Worm (Caenorhabditis elegans) whole organism, L2 larva: ENCODE measurements around the gene F46G10.2.

Source experiments
- Y55F3AM.14 ChIP-seq: fragments of 200-800 bp; sonication (Bioruptor generic); optimal IDR thresholded peaks from 2 replicates; lab custom pipeline; 2018; ENCODE audit warnings: mild to moderate bottlenecking, missing genetic modification characterization, missing compliant biosample characterization
- aly-2 ChIP-seq: fragments of 150-350 bp; optimal IDR thresholded peaks from 2 replicates; lab custom pipeline; 2014; ENCODE audit warnings: missing biosample characterization, missing genetic modification characterization
- ama-1 ChIP-seq: fragments of 150-350 bp; optimal IDR thresholded peaks from 2 replicates; lab custom pipeline; 2018; ENCODE audit warnings: inconsistent platforms
- lin-13 ChIP-seq: fragments of 150-350 bp; optimal IDR thresholded peaks from 2 replicates; lab custom pipeline; 2014; ENCODE audit warnings: missing biosample characterization, missing genetic modification reagents, missing genetic modification characterization
- nhr-10 ChIP-seq: sonication (generic microtip); optimal IDR thresholded peaks from 2 replicates; lab custom pipeline; 2017; ENCODE audit warnings: missing biosample characterization, missing genetic modification characterization
- sma-3 ChIP-seq: sonication (generic microtip); optimal IDR thresholded peaks from 2 replicates; lab custom pipeline; 2016; ENCODE audit warnings: missing genetic modification reagents, missing genetic modification characterization, missing compliant biosample characterization

DNA sequence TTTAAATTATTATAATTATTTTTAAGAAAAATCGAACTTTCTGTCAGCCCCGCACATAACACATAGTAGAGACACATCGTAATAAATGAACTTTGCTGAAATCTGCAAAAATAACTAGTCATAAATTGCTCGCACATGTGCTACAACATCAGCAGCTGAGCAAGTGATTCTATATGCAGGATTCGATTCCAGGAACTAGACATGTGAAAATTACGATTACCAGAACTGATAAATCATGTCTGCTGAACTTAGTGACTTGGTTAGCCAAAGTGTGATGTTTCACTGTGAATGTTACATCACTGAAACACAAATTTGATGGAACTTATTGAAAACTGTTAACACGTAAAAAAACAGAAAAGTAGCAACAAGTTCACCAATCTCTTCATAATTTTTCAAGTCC is 24.5 kb downstream of the F46G10.2 start:
- TF ChIP-seq lin-13 (GFP tag; lab: Kevin White, UChicago) (no peak), ama-1 (lab: Kevin White, UChicago) (no peak), aly-2 (tag; lab: Kevin White, UChicago) (no peak), sma-3 (GFP tag; lab: Kevin White, UChicago) (no peak), nhr-10 (no peak), Y55F3AM.14 (no peak)
